Fruit fly (Drosophila melanogaster): ENCODE results near the gene ND-B22.
A peak's percentile ranks its signal among the peaks of the same experiment; 100 is the strongest.

Gene ND-B22

DNA sequence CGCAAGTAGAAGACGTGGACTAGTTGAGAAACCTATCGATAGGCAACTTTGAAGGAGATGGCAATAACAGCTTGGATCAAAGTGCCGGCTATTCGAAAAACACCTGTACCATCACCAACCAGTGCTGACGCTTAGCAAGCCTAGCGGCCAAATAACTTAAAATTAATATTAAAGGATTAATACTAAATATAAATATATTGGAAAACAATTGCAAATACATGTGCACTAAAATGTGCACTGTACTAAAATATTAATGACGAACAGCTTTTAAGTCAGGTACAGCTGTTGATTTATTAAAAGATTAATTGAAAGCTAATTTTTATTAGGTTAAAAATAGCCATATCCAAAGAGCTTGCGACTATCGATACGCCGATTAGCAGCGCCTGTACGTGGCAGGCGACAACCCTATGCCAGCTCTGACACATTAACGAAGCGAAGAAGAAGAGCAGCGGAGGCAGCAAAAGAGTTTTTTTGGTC lies 7.6 kb upstream of the ND-B22 start, which contains the start of the genes CG9302 and beta'COP (continued):
- peak; percentile 95 for TF ChIP-seq row (GFP tag; IDR thresholded peaks at IDR 0.05)
- no peak for TF ChIP-seq crol (GFP tag; IDR thresholded peaks at IDR 0.05)
- TF ChIP-seq HmgD (GFP tag; optimal IDR thresholded peaks at IDR 0.05) = no peak
- TF ChIP-seq dpn (GFP tag; optimal IDR thresholded peaks at IDR 0.05) = peak; percentile 31 to 63
- peak; percentile 1 for TF ChIP-seq CG16863 (GFP tag; optimal IDR thresholded peaks at IDR 0.05)
- TF ChIP-seq CG12104 (GFP tag; optimal IDR thresholded peaks at IDR 0.05) = peak; percentile 64
- peak; percentile 64 for TF ChIP-seq Max (GFP tag; optimal IDR thresholded peaks at IDR 0.05)
- 0 out of 2 replicates have a peak, but pooled peaks have one; percentile 35 for TF ChIP-seq ranshi (GFP tag; IDR thresholded peaks at IDR 0.05)
- TF ChIP-seq gce (GFP tag; IDR thresholded peaks at IDR 0.05) = no peak
- peak; percentile 50 for TF ChIP-seq pho (GFP tag; optimal IDR thresholded peaks at IDR 0.05)
- TF ChIP-seq Ptx1 (GFP tag; IDR thresholded peaks at IDR 0.05) = peak; percentile 70
- TF ChIP-seq Dip2 (GFP tag; IDR thresholded peaks at IDR 0.05) = no peak
- no peak for TF ChIP-seq CG8089 (GFP tag; optimal IDR thresholded peaks at IDR 0.05)
- peak; percentile 1 for TF ChIP-seq tup (GFP tag; optimal IDR thresholded peaks at IDR 0.05)
- TF ChIP-seq Atf3 (GFP tag; optimal IDR thresholded peaks at IDR 0.05) = no peak
- TF ChIP-seq Bdp1 (GFP tag; optimal IDR thresholded peaks at IDR 0.05) = peak; percentile 69
- peak; percentile 81 for TF ChIP-seq grau (tag; optimal IDR thresholded peaks at IDR 0.05)
- TF ChIP-seq CG11695 (GFP tag; IDR thresholded peaks at IDR 0.05) = no peak
- no peak for TF ChIP-seq MTF-1 (GFP tag; optimal IDR thresholded peaks at IDR 0.05; ENCODE audit: borderline replicate concordance)
- peak; percentile 77 for TF ChIP-seq CG31441 (GFP tag; IDR thresholded peaks at IDR 0.05)
- peak; percentile 31 for TF ChIP-seq bigmax (GFP tag; optimal IDR thresholded peaks at IDR 0.05)
- peak; percentile 52 for TF ChIP-seq Xrp1 (GFP tag; IDR thresholded peaks at IDR 0.05)
- no peak for TF ChIP-seq CG4707 (GFP tag; optimal IDR thresholded peaks at IDR 0.05)
- no peak for TF ChIP-seq mld (GFP tag; IDR thresholded peaks at IDR 0.05; ENCODE audit: partially characterized antibody)
- peak; percentile 51 for TF ChIP-seq HLH54F (GFP tag; optimal IDR thresholded peaks at IDR 0.05)
- peak; percentile 71 for TF ChIP-seq Meics (GFP tag; optimal IDR thresholded peaks at IDR 0.05)
- peak; percentile 61 for TF ChIP-seq Hsf (GFP tag; optimal IDR thresholded peaks at IDR 0.05)
- peak; percentile 66 for TF ChIP-seq lbe (GFP tag; optimal IDR thresholded peaks at IDR 0.05)
- TF ChIP-seq knrl (GFP tag; IDR thresholded peaks at IDR 0.05; ENCODE audit: partially characterized antibody) = peak; percentile 82
- no peak for TF ChIP-seq C15 (GFP tag; IDR thresholded peaks at IDR 0.05)
- TF ChIP-seq tio (GFP tag; optimal IDR thresholded peaks at IDR 0.05) = no peak
- no peak for TF ChIP-seq BtbVII (GFP tag; optimal IDR thresholded peaks at IDR 0.05)
- peak; percentile 49 for TF ChIP-seq nerfin-1 (tag; optimal IDR thresholded peaks at IDR 0.05)
- peak; percentile 77 for TF ChIP-seq lilli (GFP tag; optimal IDR thresholded peaks at IDR 0.05)
- peak; percentile 72 for TF ChIP-seq HLH4C (GFP tag; IDR thresholded peaks at IDR 0.05; ENCODE audit: partially characterized antibody)
- peak; percentile 69 for TF ChIP-seq lmd (GFP tag; IDR thresholded peaks at IDR 0.05)
- no peak for TF ChIP-seq Doc2 (GFP tag; IDR thresholded peaks at IDR 0.05)
- TF ChIP-seq zen (tag; optimal IDR thresholded peaks at IDR 0.05) = peak; percentile 84
- peak; percentile 48 for TF ChIP-seq CG17912 (GFP tag; optimal IDR thresholded peaks at IDR 0.05)
- no peak for TF ChIP-seq seq (GFP tag; IDR thresholded peaks at IDR 0.05)
- no peak for TF ChIP-seq CG8478 (optimal IDR thresholded peaks at IDR 0.05)
- peak; percentile 78 for TF ChIP-seq CG10147 (GFP tag; optimal IDR thresholded peaks at IDR 0.05)
- TF ChIP-seq CG10321 (GFP tag; IDR thresholded peaks at IDR 0.05) = no peak
- no peak for TF ChIP-seq CG3163 (GFP tag; optimal IDR thresholded peaks at IDR 0.05)
- TF ChIP-seq CG17612 (GFP tag; IDR thresholded peaks at IDR 0.05) = no peak
- peak; percentile 83 for TF ChIP-seq gem (tag; optimal IDR thresholded peaks at IDR 0.05)
- no peak for TF ChIP-seq run (tag; optimal IDR thresholded peaks at IDR 0.05)
- TF ChIP-seq vvl (GFP tag; IDR thresholded peaks at IDR 0.05) = no peak
- 0 out of 2 replicates have a peak, but pooled peaks have one; percentile 25 for TF ChIP-seq peb (GFP tag; IDR thresholded peaks at IDR 0.05)
- peak; percentile 48 for TF ChIP-seq caup (GFP tag; optimal IDR thresholded peaks at IDR 0.05; ENCODE audit: severe bottlenecking)
- TF ChIP-seq Oli (tag; optimal IDR thresholded peaks at IDR 0.05) = peak; percentile 59
- peak; percentile 65 for TF ChIP-seq CG16815 (GFP tag; optimal IDR thresholded peaks at IDR 0.05)

Data from whole organism, embryonic.